Fruit fly (Drosophila melanogaster) whole organism, pupa: ENCODE measurements around the gene CDK2AP1.

Experiments used
- CG12605 ChIP-seq: fragments of 200-800 bp; sonication (Bioruptor generic); IDR thresholded peaks from 2 replicates; pipeline ENCODE4 v1.3.6; 2022; ENCODE audit warnings: missing biosample characterization, missing genetic modification characterization
- CG14655 ChIP-seq: fragments of 200-800 bp; sonication (Bioruptor generic); optimal IDR thresholded peaks from 3 replicates; lab custom pipeline; 2017; ENCODE audit warnings: mild to moderate bottlenecking, missing biosample characterization, missing genetic modification reagents, missing genetic modification characterization
- CG15710 ChIP-seq: fragments of 200-800 bp; sonication (Bioruptor generic); optimal IDR thresholded peaks from 2 replicates; lab custom pipeline; 2018; ENCODE audit warnings: missing biosample characterization, mild to moderate bottlenecking, missing genetic modification characterization, moderate library complexity
- CG17806 ChIP-seq: fragments of 200-800 bp; sonication (Bioruptor generic); optimal IDR thresholded peaks from 2 replicates; lab custom pipeline; 2018; ENCODE audit warnings: missing biosample characterization, mild to moderate bottlenecking, missing genetic modification characterization, moderate library complexity
- CG8159 ChIP-seq: fragments of 200-800 bp; sonication (Bioruptor generic); optimal IDR thresholded peaks from 3 replicates; lab custom pipeline; 2018; ENCODE audit warnings: missing biosample characterization, mild to moderate bottlenecking, missing genetic modification characterization, moderate library complexity
- CG9948 ChIP-seq: fragments of 200-800 bp; sonication (Bioruptor generic); optimal IDR thresholded peaks from 2 replicates; lab custom pipeline; 2018; ENCODE audit warnings: missing biosample characterization, mild to moderate bottlenecking, missing genetic modification characterization, moderate library complexity
- D1 ChIP-seq: fragments of 200-800 bp; sonication (Bioruptor generic); optimal IDR thresholded peaks from 2 replicates; lab custom pipeline; 2018; ENCODE audit warnings: missing biosample characterization, mild to moderate bottlenecking, missing genetic modification characterization, moderate library complexity
- rn ChIP-seq: fragments of 200-800 bp; sonication (Bioruptor generic); IDR thresholded peaks from 2 replicates; pipeline ENCODE4 v1.3.6; 2022; ENCODE audit warnings: missing biosample characterization, missing genetic modification characterization

DNA sequence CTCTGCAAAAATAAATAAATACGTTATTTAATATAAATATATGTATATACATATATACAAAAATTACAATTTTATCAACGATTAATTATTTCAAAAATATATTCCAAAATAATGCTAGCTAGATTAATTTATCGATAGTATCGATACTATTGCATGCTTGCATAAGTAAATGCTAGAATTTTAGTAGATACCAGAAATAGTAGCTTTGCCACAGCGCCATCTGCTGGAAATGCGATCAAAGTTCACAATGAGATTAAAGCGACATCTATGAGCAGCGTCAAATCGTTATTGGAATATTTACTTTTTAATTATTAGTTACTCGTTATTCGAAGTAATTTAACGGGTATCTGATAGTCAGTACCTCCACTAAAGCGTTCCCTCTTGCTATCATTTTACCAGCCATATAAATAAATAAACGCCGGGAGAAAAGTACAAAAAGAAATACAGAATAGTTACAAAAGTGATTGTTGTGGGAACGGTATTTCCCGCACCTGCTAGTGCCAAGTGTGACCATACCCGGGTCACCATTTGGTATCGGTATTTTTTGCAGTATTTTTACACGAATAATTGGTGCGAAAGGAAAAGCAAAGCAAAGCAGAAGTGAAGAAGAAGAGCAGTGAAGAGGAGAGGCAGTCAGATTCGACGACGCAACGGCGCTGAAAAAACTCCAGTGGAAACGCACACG is 16.3 kb downstream of the CDK2AP1 start, which contains the start of the genes rtv and Dlic:
- TF ChIP-seq rn (GFP tag; lab: Robert Waterston, UW), result no peak
- TF ChIP-seq CG8159 (tag; lab: Kevin White, UChicago), result no peak
- TF ChIP-seq CG14655 (GFP tag; lab: Kevin White, UChicago), result no peak
- TF ChIP-seq D1, result no peak
- TF ChIP-seq CG15710 (tag; lab: Kevin White, UChicago), result no peak
- no peak for TF ChIP-seq CG17806
- no peak for TF ChIP-seq CG12605
- TF ChIP-seq CG9948, result no peak
